Worm (Caenorhabditis elegans) whole organism, L4 larva: ENCODE measurements around the gene T07C12.10.

Experiments
- Y105C5A.15 ChIP-seq: fragments of 200-800 bp; sonication (Bioruptor generic); IDR thresholded peaks from 2 replicates; pipeline ENCODE4 v1.3.6; 2022; ENCODE audit warnings: missing genetic modification characterization, missing compliant biosample characterization
- ZK546.5 ChIP-seq, 2 experiments: sonication (generic microtip); optimal IDR thresholded peaks; 2 replicates each; lab custom pipeline; 2017; ENCODE audit warnings: missing biosample characterization in 2 of 2, missing genetic modification characterization in 2 of 2
- ama-1 ChIP-seq: fragments of 150-350 bp; optimal IDR thresholded peaks from 2 replicates; lab custom pipeline; 2014; ENCODE audit warnings: inconsistent platforms, mixed read lengths
- ceh-20 ChIP-seq: fragments of 200-800 bp; sonication (Bioruptor generic); IDR thresholded peaks from 2 replicates; pipeline ENCODE4 v1.3.6; 2022; ENCODE audit warnings: missing genetic modification reagents, missing genetic modification characterization, missing compliant biosample characterization
- daf-12 ChIP-seq: fragments of 150-350 bp; optimal IDR thresholded peaks from 2 replicates; lab custom pipeline; 2014; ENCODE audit warnings: missing biosample characterization, missing genetic modification reagents, missing genetic modification characterization
- hlh-30 ChIP-seq: sonication (generic microtip); optimal IDR thresholded peaks from 2 replicates; lab custom pipeline; 2017; ENCODE audit warnings: antibody characterized with exemption, mild to moderate bottlenecking, missing genetic modification characterization, missing compliant biosample characterization; ENCODE audit not compliant: insufficient read depth
- lin-15B ChIP-seq: fragments of 150-350 bp; sonication (generic microtip); optimal IDR thresholded peaks from 3 replicates; lab custom pipeline; 2014; ENCODE audit warnings: missing biosample characterization, missing genetic modification characterization
- lsy-2 ChIP-seq, 2 experiments: fragments of 150-350 bp in 1 of 2; sonication (generic microtip) in 1 of 2; optimal IDR thresholded peaks; 2 replicates each; lab custom pipeline; 2014 to 2017; ENCODE audit warnings: missing biosample characterization in 2 of 2, missing genetic modification characterization in 2 of 2
- nhr-237 ChIP-seq: sonication (generic microtip); optimal IDR thresholded peaks from 2 replicates; lab custom pipeline; 2017; ENCODE audit warnings: missing biosample characterization, missing genetic modification characterization
- snpc-4 ChIP-seq: fragments of 150-350 bp; optimal IDR thresholded peaks from 2 replicates; lab custom pipeline; 2014; ENCODE audit warnings: missing biosample characterization, missing genetic modification characterization
- zip-11 ChIP-seq: fragments of 200-800 bp; sonication (Bioruptor generic); IDR thresholded peaks from 2 replicates; pipeline ENCODE4 v1.3.6; 2022; ENCODE audit warnings: missing genetic modification characterization, missing compliant biosample characterization

DNA sequence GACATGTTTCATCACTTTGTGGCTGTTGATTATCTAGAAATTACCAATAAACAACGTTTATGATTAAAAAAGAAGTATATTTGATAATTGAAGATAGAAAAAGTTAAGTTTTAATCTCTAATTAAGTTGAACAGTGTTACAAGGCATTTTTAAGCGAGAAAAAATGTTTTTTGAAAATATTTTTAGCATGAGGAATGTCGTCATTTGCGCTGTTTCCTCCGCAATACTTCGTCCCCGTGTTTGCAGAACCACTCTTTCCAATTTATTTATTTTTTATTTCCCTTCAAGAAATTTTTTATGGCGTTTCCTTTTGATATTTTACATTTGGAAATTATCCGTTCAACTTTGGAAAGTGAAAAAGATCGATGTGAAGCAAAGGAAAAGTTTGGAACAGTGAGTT lies 31.3 kb upstream of the T07C12.10 start, which contains the start of the genes rde-1 and trpp-6:
- TF ChIP-seq ceh-20 (GFP tag; lab: Robert Waterston, UW) (no peak), zip-11 (GFP tag; lab: Robert Waterston, UW) (no peak), Y105C5A.15 (GFP tag; lab: Robert Waterston, UW) (no peak), nhr-237 (tag; lab: Kevin White, UChicago) (no peak), ama-1 (lab: Kevin White, UChicago) (no peak), ZK546.5 (tag; optimal IDR thresholded peaks at IDR 0.05; lab: Kevin White, UChicago) (no peak), lsy-2 (tag; optimal IDR thresholded peaks at IDR 0.05; lab: Kevin White, UChicago) (no peak), snpc-4 (tag; lab: Kevin White, UChicago) (no peak), daf-12 (tag; lab: Kevin White, UChicago) (no peak), hlh-30 (tag; lab: Kevin White, UChicago) (no peak), lin-15B (tag; lab: Kevin White, UChicago) (no peak)
